Worm (Caenorhabditis elegans): ENCODE results near the gene lec-7.

- TF ChIP-seq snpc-4 (tag; optimal IDR thresholded peaks at IDR 0.05) (no peak), R02D3.7 (tag; optimal IDR thresholded peaks at IDR 0.05) (no peak)
These were observed 29.7 kb upstream of the lec-7 start, which contains the start of gene dpy-22 for ce11 chrX:9822173-9822572.
